Fruit fly (Drosophila melanogaster) whole organism, prepupa: ENCODE data around the gene Rbf2.

Experiments used
- Blimp-1 ChIP-seq: fragments of 200-800 bp; sonication (Bioruptor generic); optimal IDR thresholded peaks from 3 replicates; lab custom pipeline; 2017; ENCODE audit warnings: missing biosample characterization, missing genetic modification characterization, mild to moderate bottlenecking, moderate library complexity, missing genetic modification reagents
- CG10631 ChIP-seq: fragments of 200-800 bp; sonication (Bioruptor generic); optimal IDR thresholded peaks from 2 replicates; lab custom pipeline; 2016; ENCODE audit warnings: missing biosample characterization, missing genetic modification characterization
- CG10669 ChIP-seq: fragments of 200-800 bp; sonication (Bioruptor generic); optimal IDR thresholded peaks from 3 replicates; lab custom pipeline; 2018; ENCODE audit warnings: missing biosample characterization, mild to moderate bottlenecking, missing genetic modification characterization, moderate library complexity
- CG11762 ChIP-seq: fragments of 200-800 bp; sonication (Bioruptor generic); optimal IDR thresholded peaks from 3 replicates; lab custom pipeline; 2016; ENCODE audit warnings: missing biosample characterization, missing genetic modification characterization; ENCODE audit not compliant: insufficient read depth
- CG15336 ChIP-seq: fragments of 200-800 bp; sonication (Bioruptor generic); IDR thresholded peaks from 2 replicates; pipeline ENCODE4 v1.3.6; 2022; ENCODE audit warnings: missing biosample characterization, missing genetic modification characterization
- CG1621 ChIP-seq: fragments of 200-800 bp; sonication (Bioruptor generic); optimal IDR thresholded peaks from 3 replicates; lab custom pipeline; 2018; ENCODE audit warnings: missing biosample characterization, mild to moderate bottlenecking, missing genetic modification characterization
- CG16779 ChIP-seq: fragments of 200-800 bp; sonication (Bioruptor generic); optimal IDR thresholded peaks from 3 replicates; lab custom pipeline; 2017; ENCODE audit warnings: missing biosample characterization, mild to moderate bottlenecking, missing genetic modification characterization
- CG3032 ChIP-seq: fragments of 200-800 bp; optimal IDR thresholded peaks from 2 replicates; lab custom pipeline; 2019; ENCODE audit warnings: missing biosample characterization, mild to moderate bottlenecking, missing genetic modification characterization, moderate library complexity
- CG31627 ChIP-seq: fragments of 200-800 bp; sonication (Bioruptor generic); optimal IDR thresholded peaks from 3 replicates; lab custom pipeline; 2016; ENCODE audit warnings: missing biosample characterization, missing genetic modification characterization
- CG32006 ChIP-seq: fragments of 200-800 bp; sonication (Bioruptor generic); optimal IDR thresholded peaks from 3 replicates; lab custom pipeline; 2017; ENCODE audit warnings: missing biosample characterization, mild to moderate bottlenecking, missing genetic modification characterization
- CG3919 ChIP-seq: fragments of 200-800 bp; sonication (Bioruptor generic); optimal IDR thresholded peaks from 3 replicates; lab custom pipeline; 2016; ENCODE audit warnings: missing biosample characterization, missing genetic modification characterization
- CG4318 ChIP-seq: fragments of 200-800 bp; sonication (Bioruptor generic); optimal IDR thresholded peaks from 3 replicates; lab custom pipeline; 2017; ENCODE audit warnings: missing biosample characterization, mild to moderate bottlenecking, missing genetic modification characterization
- CG6163 ChIP-seq: fragments of 200-800 bp; sonication (Bioruptor generic); IDR thresholded peaks from 3 replicates; pipeline ENCODE4 v1.3.6; 2022; ENCODE audit warnings: missing biosample characterization, missing genetic modification characterization
- CG6276 ChIP-seq: fragments of 200-800 bp; sonication (Bioruptor generic); optimal IDR thresholded peaks from 2 replicates; lab custom pipeline; 2017; ENCODE audit warnings: missing biosample characterization, mild to moderate bottlenecking, missing genetic modification characterization
- CG6792 ChIP-seq: fragments of 200-800 bp; sonication (Bioruptor generic); optimal IDR thresholded peaks from 3 replicates; lab custom pipeline; 2016; ENCODE audit warnings: missing biosample characterization, missing genetic modification characterization
- CG6808 ChIP-seq: fragments of 200-800 bp; sonication (Bioruptor generic); optimal IDR thresholded peaks from 3 replicates; lab custom pipeline; 2017; ENCODE audit warnings: missing biosample characterization, missing genetic modification characterization, mild to moderate bottlenecking, moderate library complexity, missing genetic modification reagents
- CG6854 ChIP-seq: fragments of 200-800 bp; sonication (Bioruptor generic); optimal IDR thresholded peaks from 2 replicates; lab custom pipeline; 2017; ENCODE audit warnings: missing biosample characterization, mild to moderate bottlenecking, missing genetic modification characterization
- CG7368 ChIP-seq: fragments of 200-800 bp; sonication (Bioruptor generic); optimal IDR thresholded peaks from 3 replicates; lab custom pipeline; 2016; ENCODE audit warnings: missing biosample characterization, missing genetic modification characterization
- CG8119 ChIP-seq: fragments of 200-800 bp; sonication (Bioruptor generic); IDR thresholded peaks from 3 replicates; pipeline ENCODE4 v1.3.6; 2022; ENCODE audit warnings: missing biosample characterization, missing genetic modification characterization
- CG8319 ChIP-seq: fragments of 200-800 bp; sonication (Bioruptor generic); optimal IDR thresholded peaks from 3 replicates; lab custom pipeline; 2016; ENCODE audit warnings: missing biosample characterization, missing genetic modification characterization
- CG8632 ChIP-seq: fragments of 200-800 bp; sonication (Bioruptor generic); optimal IDR thresholded peaks from 3 replicates; lab custom pipeline; 2016; ENCODE audit warnings: missing biosample characterization, missing genetic modification characterization
- CG9139 ChIP-seq: fragments of 200-800 bp; sonication (Bioruptor generic); optimal IDR thresholded peaks from 3 replicates; lab custom pipeline; 2017; ENCODE audit warnings: missing biosample characterization, mild to moderate bottlenecking, missing genetic modification characterization
- Eip75B ChIP-seq: fragments of 200-800 bp; sonication (Bioruptor generic); optimal IDR thresholded peaks from 3 replicates; lab custom pipeline; 2016; ENCODE audit warnings: missing biosample characterization, missing genetic modification characterization
- Eip78C ChIP-seq: fragments of 200-800 bp; sonication (Bioruptor generic); peaks from one replicate; lab custom pipeline; 2016; ENCODE audit warnings: missing biosample characterization, missing genetic modification characterization
- Ets96B ChIP-seq: fragments of 200-800 bp; optimal IDR thresholded peaks from 2 replicates; lab custom pipeline; 2019; ENCODE audit warnings: missing biosample characterization, mild to moderate bottlenecking, missing genetic modification characterization, moderate library complexity
- Gug ChIP-seq: fragments of 200-800 bp; sonication (Bioruptor generic); IDR thresholded peaks from 2 replicates; pipeline ENCODE4 v1.3.6; 2022; ENCODE audit warnings: missing biosample characterization, missing genetic modification characterization
- Hr38 ChIP-seq: sonication (Bioruptor generic); optimal IDR thresholded peaks from 2 replicates; lab custom pipeline; 2016; ENCODE audit warnings: missing biosample characterization, missing genetic modification characterization
- Hr39 ChIP-seq: fragments of 200-800 bp; sonication (Bioruptor generic); optimal IDR thresholded peaks from 2 replicates; lab custom pipeline; 2016; ENCODE audit warnings: missing biosample characterization, missing genetic modification characterization
- Hr4 ChIP-seq: fragments of 200-800 bp; sonication (Bioruptor generic); optimal IDR thresholded peaks from 3 replicates; lab custom pipeline; 2016; ENCODE audit warnings: missing biosample characterization, missing genetic modification characterization
- Lpt ChIP-seq: fragments of 200-800 bp; sonication (Bioruptor generic); optimal IDR thresholded peaks from 3 replicates; lab custom pipeline; 2016; ENCODE audit warnings: missing biosample characterization, missing genetic modification characterization
- Met ChIP-seq: fragments of 200-800 bp; sonication (Bioruptor generic); optimal IDR thresholded peaks from 3 replicates; lab custom pipeline; 2016; ENCODE audit warnings: missing biosample characterization, missing genetic modification characterization
- Smox ChIP-seq: fragments of 200-800 bp; sonication (Bioruptor generic); optimal IDR thresholded peaks from 3 replicates; lab custom pipeline; 2016; ENCODE audit warnings: missing biosample characterization, missing genetic modification characterization
- Sox102F ChIP-seq: fragments of 200-800 bp; sonication (Bioruptor generic); optimal IDR thresholded peaks from 2 replicates; lab custom pipeline; 2016; ENCODE audit warnings: missing biosample characterization, mild to moderate bottlenecking, missing genetic modification characterization
- Sox15 ChIP-seq: fragments of 200-800 bp; sonication (Bioruptor generic); optimal IDR thresholded peaks from 3 replicates; lab custom pipeline; 2016; ENCODE audit warnings: missing biosample characterization, missing genetic modification characterization
- achi ChIP-seq: fragments of 200-800 bp; sonication (Bioruptor generic); optimal IDR thresholded peaks from 3 replicates; lab custom pipeline; 2016; ENCODE audit warnings: missing biosample characterization, missing genetic modification characterization
- acj6 ChIP-seq: fragments of 200-800 bp; sonication (Bioruptor generic); optimal IDR thresholded peaks from 3 replicates; lab custom pipeline; 2016; ENCODE audit warnings: missing biosample characterization, missing genetic modification characterization
- dac ChIP-seq: fragments of 200-800 bp; sonication (Bioruptor generic); optimal IDR thresholded peaks from 2 replicates; lab custom pipeline; 2017; ENCODE audit warnings: missing biosample characterization, mild to moderate bottlenecking, missing genetic modification characterization
- dsx ChIP-seq: fragments of 200-800 bp; optimal IDR thresholded peaks from 3 replicates; lab custom pipeline; 2019; ENCODE audit warnings: missing biosample characterization, mild to moderate bottlenecking, missing genetic modification characterization, moderate library complexity; ENCODE audit not compliant: poor library complexity, severe bottlenecking
- eg ChIP-seq: fragments of 200-800 bp; sonication (Bioruptor generic); IDR thresholded peaks from 3 replicates; pipeline ENCODE4 v1.3.6; 2022; ENCODE audit warnings: missing biosample characterization, missing genetic modification characterization
- esn ChIP-seq: fragments of 200-800 bp; sonication (Bioruptor generic); optimal IDR thresholded peaks from 2 replicates; lab custom pipeline; 2016; ENCODE audit warnings: missing biosample characterization, mild to moderate bottlenecking, missing genetic modification characterization, moderate library complexity
- fd59A ChIP-seq: fragments of 200-800 bp; sonication (Bioruptor generic); optimal IDR thresholded peaks from 2 replicates; lab custom pipeline; 2017; ENCODE audit warnings: missing biosample characterization, mild to moderate bottlenecking, missing genetic modification characterization, missing genetic modification reagents
- fd85E ChIP-seq: fragments of 200-800 bp; sonication (Bioruptor generic); optimal IDR thresholded peaks from 3 replicates; lab custom pipeline; 2016; ENCODE audit warnings: missing biosample characterization, missing genetic modification characterization
- fkh ChIP-seq: fragments of 200-800 bp; sonication (Bioruptor generic); optimal IDR thresholded peaks from 3 replicates; lab custom pipeline; 2017; ENCODE audit warnings: missing biosample characterization, mild to moderate bottlenecking, missing genetic modification characterization, moderate library complexity
- lz ChIP-seq: fragments of 200-800 bp; sonication (Bioruptor generic); optimal IDR thresholded peaks from 3 replicates; lab custom pipeline; 2016; ENCODE audit warnings: missing biosample characterization, missing genetic modification characterization
- net ChIP-seq: fragments of 200-800 bp; sonication (Bioruptor generic); optimal IDR thresholded peaks from 3 replicates; lab custom pipeline; 2016; ENCODE audit warnings: missing biosample characterization, missing genetic modification characterization
- pdm3 ChIP-seq: fragments of 200-800 bp; sonication (Bioruptor generic); optimal IDR thresholded peaks from 3 replicates; lab custom pipeline; 2016; ENCODE audit warnings: missing biosample characterization, missing genetic modification characterization
- salr ChIP-seq, 2 experiments: fragments of 200-800 bp; sonication (Bioruptor generic); optimal IDR thresholded peaks; 3 replicates each; lab custom pipeline; 2016 to 2018; ENCODE audit warnings: missing biosample characterization in 2 of 2, missing genetic modification characterization in 2 of 2, mild to moderate bottlenecking in 1 of 2
- spab ChIP-seq: fragments of 200-800 bp; sonication (Bioruptor generic); optimal IDR thresholded peaks from 2 replicates; lab custom pipeline; 2017; ENCODE audit warnings: missing biosample characterization, mild to moderate bottlenecking, missing genetic modification characterization, missing genetic modification reagents
- ss ChIP-seq, 2 experiments: fragments of 200-800 bp; sonication (Bioruptor generic); optimal IDR thresholded peaks; 2 replicates in 1 of 2; 3 replicates in 1 of 2; lab custom pipeline; 2017 to 2018; ENCODE audit warnings: mild to moderate bottlenecking in 2 of 2, missing biosample characterization in 2 of 2, missing genetic modification characterization in 2 of 2, moderate library complexity in 1 of 2
- svp ChIP-seq: fragments of 200-800 bp; sonication (Bioruptor generic); peaks from one replicate; lab custom pipeline; 2016; ENCODE audit warnings: missing biosample characterization, missing genetic modification characterization
- topi ChIP-seq: fragments of 200-800 bp; sonication (Bioruptor generic); optimal IDR thresholded peaks from 3 replicates; lab custom pipeline; 2016; ENCODE audit warnings: missing biosample characterization, missing genetic modification characterization
- vri ChIP-seq: fragments of 200-800 bp; sonication (Bioruptor generic); optimal IDR thresholded peaks from 3 replicates; lab custom pipeline; 2016; ENCODE audit warnings: missing biosample characterization, mild to moderate bottlenecking, missing genetic modification characterization

Gene Rbf2

DNA sequence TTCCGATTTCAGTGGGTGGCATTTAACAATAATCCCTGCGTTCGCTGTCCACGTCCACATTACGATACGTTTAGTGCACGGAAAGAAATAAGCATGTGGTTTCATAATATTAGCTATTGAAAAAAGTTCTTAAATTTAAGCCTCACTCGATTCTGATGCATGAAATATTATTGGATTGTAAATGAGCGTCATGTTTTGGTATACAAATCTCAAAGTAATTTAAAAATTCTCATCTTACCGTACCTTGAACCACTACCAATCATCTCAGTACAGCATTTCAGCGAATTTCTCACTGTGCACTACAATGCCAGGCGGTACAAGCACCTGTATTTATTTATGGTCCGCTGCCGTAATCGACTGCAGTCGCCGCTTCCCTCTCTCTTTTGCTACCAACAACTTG is 9.0 kb downstream of the Rbf2 start:
- TF ChIP-seq CG3919 (GFP tag; lab: Kevin White, UChicago) (peak; percentile 83), Hr39 (GFP tag; lab: Kevin White, UChicago) (peak; percentile 82), fd59A (GFP tag; lab: Kevin White, UChicago) (peak; percentile 77), eg (GFP tag; lab: Robert Waterston, UW) (no peak), CG8119 (GFP tag; lab: Robert Waterston, UW) (no peak), CG32006 (GFP tag; lab: Kevin White, UChicago) (peak; percentile 88), dsx (GFP tag; lab: Kevin White, UChicago) (no peak), CG3032 (tag; lab: Kevin White, UChicago) (peak; percentile 66), Sox102F (peak; percentile 78), CG15336 (no peak), fd85E (GFP tag; lab: Kevin White, UChicago) (peak; percentile 14), CG4318 (GFP tag; lab: Kevin White, UChicago) (peak; percentile 75), acj6 (GFP tag; lab: Kevin White, UChicago) (peak; percentile 88), Eip75B (GFP tag; lab: Kevin White, UChicago) (peak; percentile 79), ss (GFP tag; optimal IDR thresholded peaks at IDR 0.05; lab: Kevin White, UChicago) (peak in 1 of 2 experiments; percentile 57), topi (peak; percentile 75), CG6276 (GFP tag; lab: Kevin White, UChicago) (peak; percentile 86), salr (GFP tag; optimal IDR thresholded peaks at IDR 0.05; lab: Kevin White, UChicago) (peak; percentile 57 to 87), Sox15 (GFP tag; lab: Kevin White, UChicago) (peak; percentile 74), CG6792 (peak; percentile 80), CG9139 (GFP tag; lab: Kevin White, UChicago) (no peak), CG11762 (peak; percentile 78), vri (GFP tag; lab: Kevin White, UChicago) (peak; percentile 84), net (peak; percentile 90), Lpt (GFP tag; lab: Kevin White, UChicago) (peak; percentile 86), Met (GFP tag; lab: Kevin White, UChicago) (peak; percentile 79), achi (peak; percentile 86), svp (GFP tag; lab: Kevin White, UChicago) (peak; percentile 55), Hr38 (GFP tag; lab: Kevin White, UChicago) (peak; percentile 47), Blimp-1 (GFP tag; lab: Kevin White, UChicago) (peak; percentile 29), Smox (GFP tag; lab: Kevin White, UChicago) (peak; percentile 79), Ets96B (tag; lab: Kevin White, UChicago) (peak; percentile 77), CG6854 (GFP tag; lab: Kevin White, UChicago) (no peak), CG8319 (GFP tag; lab: Kevin White, UChicago) (peak; percentile 49), CG16779 (tag; lab: Kevin White, UChicago) (peak; percentile 40), CG6808 (GFP tag; lab: Kevin White, UChicago) (peak; percentile 61), Hr4 (GFP tag; lab: Kevin White, UChicago) (peak; percentile 90), CG8632 (GFP tag; lab: Kevin White, UChicago) (peak; percentile 74), CG7368 (peak; percentile 59), spab (GFP tag; lab: Kevin White, UChicago) (peak; percentile 60), CG10669 (GFP tag; lab: Kevin White, UChicago) (no peak), lz (GFP tag; lab: Kevin White, UChicago) (peak; percentile 70), dac (GFP tag; lab: Kevin White, UChicago) (peak; percentile 76), Eip78C (GFP tag; lab: Kevin White, UChicago) (peak; percentile 94), pdm3 (peak; percentile 87), fkh (GFP tag; lab: Kevin White, UChicago) (no peak), CG31627 (peak; percentile 84), esn (peak; percentile 78), CG6163 (no peak), Gug (GFP tag; lab: Robert Waterston, UW) (no peak), CG10631 (GFP tag; lab: Kevin White, UChicago) (peak; percentile 74), CG1621 (tag; lab: Kevin White, UChicago) (no peak)
